Fruit fly (Drosophila melanogaster) whole organism, wandering third instar larva: ENCODE data around the gene osp.

ENCODE experiments used
- CrebA ChIP-seq: fragments of 200-800 bp; sonication (Bioruptor generic); optimal IDR thresholded peaks from 2 replicates; lab custom pipeline; 2016; ENCODE audit warnings: missing biosample characterization, mild to moderate bottlenecking, missing genetic modification characterization, borderline replicate concordance
- Hr78 ChIP-seq: fragments of >200 bp; optimal IDR thresholded peaks from 2 replicates; lab custom pipeline; 2017; ENCODE audit warnings: missing biosample characterization, missing genetic modification characterization

DNA sequence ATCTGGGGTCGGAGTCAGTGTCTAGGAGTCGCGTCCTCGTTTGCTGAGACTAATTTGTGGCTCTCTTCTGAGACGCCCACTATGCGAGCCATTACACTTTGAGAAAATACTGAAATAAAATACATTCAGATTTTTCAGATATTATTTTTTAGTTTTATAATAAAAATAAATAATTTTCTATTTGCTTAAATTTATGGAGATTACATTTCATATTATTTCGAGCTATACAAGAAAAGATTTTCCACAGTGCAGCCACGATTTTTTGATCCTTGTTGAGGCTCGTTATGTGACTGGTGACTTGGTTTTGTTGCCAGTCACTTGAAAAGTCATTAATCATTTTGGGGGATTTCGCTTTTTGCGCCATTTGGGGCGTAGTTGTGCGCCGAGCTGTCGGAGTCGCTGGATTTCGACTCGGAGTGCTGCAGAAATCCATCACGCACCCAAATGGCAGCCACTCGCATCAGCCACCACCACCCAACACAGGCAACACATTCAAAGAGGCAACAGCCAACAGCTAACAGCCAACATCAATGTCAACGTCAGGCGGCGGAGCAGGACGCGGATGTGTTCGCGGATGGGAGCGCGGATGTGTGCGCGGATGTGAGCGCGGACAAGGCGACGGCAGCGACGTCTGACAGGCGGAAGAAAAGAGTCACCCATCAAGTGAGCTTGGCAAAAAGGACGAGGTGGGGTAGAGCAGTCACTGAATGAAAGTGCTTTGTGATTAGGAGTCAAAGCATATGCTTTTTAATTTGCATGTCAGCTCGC lies 102.2 kb downstream of the osp start:
- TF ChIP-seq CrebA (GFP tag; lab: Kevin White, UChicago) = no peak
- no peak for TF ChIP-seq Hr78
